Fruit fly (Drosophila melanogaster): ENCODE data around the gene Vps33B.

The Vps33B gene

DNA sequence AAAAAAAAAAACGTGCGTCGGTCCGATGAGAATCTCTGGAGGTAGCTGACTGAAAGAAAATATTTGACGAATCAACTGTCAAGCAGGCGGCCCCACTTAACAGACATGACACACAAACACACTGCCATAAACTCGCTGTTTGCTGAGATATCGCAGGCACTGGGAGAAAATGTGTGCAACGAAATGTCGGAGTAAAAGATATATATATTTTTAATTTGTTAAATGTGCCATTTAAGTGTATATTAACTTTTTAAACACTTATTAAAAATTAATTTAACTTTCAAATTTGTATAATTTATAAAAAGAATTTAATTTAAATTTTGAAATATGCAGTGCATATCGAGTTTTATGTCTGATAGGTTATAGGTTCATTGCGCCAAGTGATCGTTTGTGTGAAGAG lies 15.8 kb downstream of the Vps33B start (continued):
- TF ChIP-seq Gsc (GFP tag; IDR thresholded peaks at IDR 0.05) = no peak
- TF ChIP-seq sens (GFP tag) = no peak
- TF ChIP-seq tll (GFP tag; optimal IDR thresholded peaks at IDR 0.05) = no peak
- peak; percentile 11 for TF ChIP-seq CG12071 (GFP tag; optimal IDR thresholded peaks at IDR 0.05)
- peak; percentile 48 for TF ChIP-seq MTF-1 (GFP tag; optimal IDR thresholded peaks at IDR 0.05; ENCODE audit: borderline replicate concordance)
- no peak for TF ChIP-seq NFAT (GFP tag; IDR thresholded peaks at IDR 0.05)
- peak; percentile 24; the same call in 1 of the 2 replicates for TF ChIP-seq slbo (GFP tag; IDR thresholded peaks at IDR 0.05)
- no peak for TF ChIP-seq fd102C (GFP tag; optimal IDR thresholded peaks at IDR 0.05)
- TF ChIP-seq CG1832 (GFP tag; optimal IDR thresholded peaks at IDR 0.05) = no peak
- TF ChIP-seq BEAF-32 (GFP tag; optimal IDR thresholded peaks at IDR 0.05) = no peak
- TF ChIP-seq kah (GFP tag; optimal IDR thresholded peaks at IDR 0.05) = peak; percentile 19
- peak; percentile 16 for TF ChIP-seq Xbp1 (GFP tag; optimal IDR thresholded peaks at IDR 0.05)
- no peak for TF ChIP-seq CG42726 (GFP tag; IDR thresholded peaks at IDR 0.05; ENCODE audit: partially characterized antibody)
- TF ChIP-seq CG15601 (tag; optimal IDR thresholded peaks at IDR 0.05) = peak; percentile 47
- TF ChIP-seq HLH3B (GFP tag; IDR thresholded peaks at IDR 0.05) = peak; percentile 52; the same call in 1 of the 2 replicates
- TF ChIP-seq NfI (GFP tag; optimal IDR thresholded peaks at IDR 0.05) = no peak
- no peak for TF ChIP-seq Optix (GFP tag; IDR thresholded peaks at IDR 0.05)
- no peak for TF ChIP-seq hkb (optimal IDR thresholded peaks at IDR 0.05)
- TF ChIP-seq hkb (GFP tag; IDR thresholded peaks at IDR 0.05) = peak; percentile 71
- peak; percentile 58 for TF ChIP-seq CG12391 (tag; optimal IDR thresholded peaks at IDR 0.05)
- peak; percentile 29 for TF ChIP-seq Max (GFP tag; optimal IDR thresholded peaks at IDR 0.05)
- no peak for TF ChIP-seq CG32767 (GFP tag; IDR thresholded peaks at IDR 0.05)
- no peak for TF ChIP-seq seq (GFP tag; IDR thresholded peaks at IDR 0.05)
- TF ChIP-seq CG15514 (GFP tag; optimal IDR thresholded peaks at IDR 0.05) = peak; percentile 57
- peak; percentile 33 for TF ChIP-seq CG10147 (GFP tag; optimal IDR thresholded peaks at IDR 0.05)
- TF ChIP-seq Oaz (GFP tag; IDR thresholded peaks at IDR 0.05) = no peak
- TF ChIP-seq CG18619 (GFP tag; optimal IDR thresholded peaks at IDR 0.05) = no peak
- peak; percentile 55; the same call in 1 of the 2 replicates for TF ChIP-seq CG14441 (GFP tag; IDR thresholded peaks at IDR 0.05)
- TF ChIP-seq trem (tag; optimal IDR thresholded peaks at IDR 0.05) = peak; percentile 50
- TF ChIP-seq fru (optimal IDR thresholded peaks at IDR 0.05) = no peak
- no peak for TF ChIP-seq Dad (GFP tag; optimal IDR thresholded peaks at IDR 0.05)
- no peak for TF ChIP-seq Stat92E (GFP tag; optimal IDR thresholded peaks at IDR 0.05)
- peak; percentile 63 for TF ChIP-seq CG5245 (GFP tag; optimal IDR thresholded peaks at IDR 0.05)
- TF ChIP-seq btn (GFP tag; optimal IDR thresholded peaks at IDR 0.05) = no peak
- no peak for TF ChIP-seq CG13894 (tag; optimal IDR thresholded peaks at IDR 0.05)
- TF ChIP-seq Hey (tag; optimal IDR thresholded peaks at IDR 0.05) = no peak
- TF ChIP-seq CG1233 (GFP tag; optimal IDR thresholded peaks at IDR 0.05) = peak; percentile 8
- TF ChIP-seq tio (GFP tag; optimal IDR thresholded peaks at IDR 0.05) = no peak
- no peak for TF ChIP-seq sd (tag; optimal IDR thresholded peaks at IDR 0.05)
- TF ChIP-seq Vsx1 (GFP tag; optimal IDR thresholded peaks at IDR 0.05) = peak; percentile 31
- TF ChIP-seq gsb-n (tag; optimal IDR thresholded peaks at IDR 0.05) = peak; percentile 55
- no peak for TF ChIP-seq Dref (GFP tag; IDR thresholded peaks at IDR 0.05)
- no peak for TF ChIP-seq CG1647 (GFP tag; optimal IDR thresholded peaks at IDR 0.05)
- no peak for TF ChIP-seq CG12236 (GFP tag; optimal IDR thresholded peaks at IDR 0.05)
- peak; percentile 70; the same call in 1 of the 3 replicates for TF ChIP-seq ci (GFP tag; IDR thresholded peaks at IDR 0.05)
- TF ChIP-seq prd (optimal IDR thresholded peaks at IDR 0.05) = no peak
- peak; percentile 74 for TF ChIP-seq prd (GFP tag; IDR thresholded peaks at IDR 0.05)
- no peak for TF ChIP-seq chn (GFP tag; optimal IDR thresholded peaks at IDR 0.05)
- peak; percentile 81 for TF ChIP-seq gem (tag; optimal IDR thresholded peaks at IDR 0.05)
- TF ChIP-seq CG12155 (GFP tag; optimal IDR thresholded peaks at IDR 0.05) = peak; percentile 5
- no peak for TF ChIP-seq Kr (GFP tag; optimal IDR thresholded peaks at IDR 0.05)
- peak; percentile 60 for TF ChIP-seq CG11247 (GFP tag; IDR thresholded peaks at IDR 0.05)
